Worm (Caenorhabditis elegans) whole organism, mixed stage, embryonic: ENCODE results near the gene dct-11.

Source experiments
- blmp-1 ChIP-seq: fragments of 150-350 bp; optimal IDR thresholded peaks from 2 replicates; lab custom pipeline; 2014; ENCODE audit warnings: missing biosample characterization, missing genetic modification characterization
- ceh-83 ChIP-seq: fragments of 200-800 bp; sonication (Bioruptor generic); optimal IDR thresholded peaks from 2 replicates; lab custom pipeline; 2018; ENCODE audit warnings: mild to moderate bottlenecking, missing genetic modification characterization, missing compliant biosample characterization
- ces-1 ChIP-seq: fragments of 150-350 bp; optimal IDR thresholded peaks from 2 replicates; lab custom pipeline; 2014; ENCODE audit warnings: missing biosample characterization, missing genetic modification reagents, missing genetic modification characterization
- cnd-1 ChIP-seq: fragments of 200-800 bp; sonication (Bioruptor generic); optimal IDR thresholded peaks from 2 replicates; lab custom pipeline; 2018; ENCODE audit warnings: mild to moderate bottlenecking, missing genetic modification characterization, missing compliant biosample characterization
- elt-1 ChIP-seq: sonication (generic microtip); optimal IDR thresholded peaks from 2 replicates; lab custom pipeline; 2017; ENCODE audit warnings: missing genetic modification characterization, mild to moderate bottlenecking, missing compliant biosample characterization, antibody characterized with exemption, moderate library complexity, borderline replicate concordance; ENCODE audit not compliant: insufficient read depth
- flh-1 ChIP-seq: fragments of 200-800 bp; sonication (Bioruptor generic); optimal IDR thresholded peaks from 2 replicates; lab custom pipeline; 2018; ENCODE audit warnings: mild to moderate bottlenecking, missing genetic modification characterization, moderate library complexity, missing compliant biosample characterization
- lin-13 ChIP-seq: fragments of 150-350 bp; optimal IDR thresholded peaks from 2 replicates; lab custom pipeline; 2014; ENCODE audit warnings: missing biosample characterization, missing genetic modification characterization
- lin-32 ChIP-seq: fragments of 200-800 bp; sonication (Bioruptor generic); optimal IDR thresholded peaks from 2 replicates; lab custom pipeline; 2018; ENCODE audit warnings: mild to moderate bottlenecking, missing genetic modification characterization, missing compliant biosample characterization
- mls-2 ChIP-seq: sonication (generic microtip); optimal IDR thresholded peaks from 2 replicates; lab custom pipeline; 2016; ENCODE audit warnings: mild to moderate bottlenecking, missing genetic modification characterization, moderate library complexity, missing compliant biosample characterization
- nhr-237 ChIP-seq: fragments of 150-350 bp; optimal IDR thresholded peaks from 2 replicates; lab custom pipeline; 2014; ENCODE audit warnings: missing biosample characterization, missing genetic modification characterization
- tbx-8 ChIP-seq: fragments of 200-800 bp; sonication (Bioruptor generic); optimal IDR thresholded peaks from 2 replicates; lab custom pipeline; 2018; ENCODE audit warnings: mild to moderate bottlenecking, missing genetic modification characterization, moderate library complexity, missing compliant biosample characterization
- unc-120 ChIP-seq: sonication (generic microtip); optimal IDR thresholded peaks from 2 replicates; lab custom pipeline; 2017; ENCODE audit warnings: missing genetic modification characterization, missing compliant biosample characterization; ENCODE audit not compliant: poor library complexity, severe bottlenecking
- unc-39 ChIP-seq: fragments of 150-350 bp; optimal IDR thresholded peaks from 2 replicates; lab custom pipeline; 2014; ENCODE audit warnings: missing biosample characterization, missing genetic modification characterization
- unc-62 ChIP-seq: fragments of 150-350 bp; optimal IDR thresholded peaks from 2 replicates; lab custom pipeline; 2014; ENCODE audit warnings: missing biosample characterization, missing genetic modification reagents, missing genetic modification characterization
- zip-8 ChIP-seq: fragments of 150-350 bp; optimal IDR thresholded peaks from 2 replicates; lab custom pipeline; 2014; ENCODE audit warnings: missing biosample characterization, missing genetic modification characterization

The dct-11 gene

DNA sequence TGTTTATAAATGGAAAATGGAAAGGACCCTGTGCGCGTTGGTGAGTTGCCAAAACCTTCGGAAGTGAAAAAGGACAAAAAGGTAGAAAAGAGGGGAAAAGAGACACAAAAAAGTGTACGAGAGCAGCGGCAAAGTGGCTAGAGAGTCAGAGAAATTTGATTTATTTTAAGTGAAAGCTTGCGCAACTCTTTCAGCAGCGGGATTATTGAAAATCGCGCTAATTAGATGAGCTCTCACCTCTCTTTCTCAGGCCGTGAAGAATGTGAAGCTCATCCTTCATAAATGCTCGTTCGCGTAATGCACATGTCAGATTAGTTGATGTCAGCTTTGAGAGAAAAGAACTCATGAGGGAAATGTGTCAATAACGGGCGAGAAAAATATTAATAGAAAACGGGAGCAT lies 40.3 kb downstream of the dct-11 start:
- TF ChIP-seq unc-62 (GFP tag; lab: Kevin White, UChicago) (peak; percentile 71), ces-1 (GFP tag; lab: Kevin White, UChicago) (peak; percentile 96), lin-13 (no peak)

ce11 chrX:5798690-5799089 lies 40.9 kb downstream of the dct-11 start, which contains the start of gene F46G11.4:
Gene F46G11.4, minus strand, starts transcription at chrX:5798790.
- no peak for TF ChIP-seq blmp-1 (tag; lab: Kevin White, UChicago)

DNA sequence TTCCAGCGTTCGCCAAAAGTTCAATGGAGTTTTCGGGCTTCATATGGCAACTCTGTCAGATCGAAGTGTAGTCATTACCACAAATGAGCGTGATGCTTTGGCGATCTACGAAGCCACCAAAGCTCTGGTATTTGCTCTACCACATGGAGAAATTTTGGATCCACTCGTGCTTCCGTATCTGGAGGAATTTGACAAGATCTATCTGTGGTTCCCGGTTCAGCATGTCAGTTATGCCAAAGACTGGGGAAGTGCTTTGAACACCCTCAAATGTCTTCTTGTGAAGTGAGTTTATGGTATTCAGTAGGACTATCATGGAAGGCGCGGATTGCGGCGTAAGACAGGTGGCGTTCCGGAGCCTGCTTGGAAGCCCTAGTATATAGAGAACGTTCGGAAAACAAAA lies 45.1 kb downstream of the dct-11 start:
- TF ChIP-seq unc-120 (tag; lab: Kevin White, UChicago) = no peak
- TF ChIP-seq tbx-8 (GFP tag; lab: Kevin White, UChicago) = no peak
- no peak for TF ChIP-seq lin-13
- TF ChIP-seq zip-8 (tag; lab: Kevin White, UChicago) = no peak
- no peak for TF ChIP-seq unc-62 (GFP tag; lab: Kevin White, UChicago)
- TF ChIP-seq flh-1 = no peak
- TF ChIP-seq cnd-1 = no peak
- TF ChIP-seq mls-2 (tag; lab: Kevin White, UChicago) = no peak
- no peak for TF ChIP-seq ceh-83 (GFP tag; lab: Kevin White, UChicago)

DNA sequence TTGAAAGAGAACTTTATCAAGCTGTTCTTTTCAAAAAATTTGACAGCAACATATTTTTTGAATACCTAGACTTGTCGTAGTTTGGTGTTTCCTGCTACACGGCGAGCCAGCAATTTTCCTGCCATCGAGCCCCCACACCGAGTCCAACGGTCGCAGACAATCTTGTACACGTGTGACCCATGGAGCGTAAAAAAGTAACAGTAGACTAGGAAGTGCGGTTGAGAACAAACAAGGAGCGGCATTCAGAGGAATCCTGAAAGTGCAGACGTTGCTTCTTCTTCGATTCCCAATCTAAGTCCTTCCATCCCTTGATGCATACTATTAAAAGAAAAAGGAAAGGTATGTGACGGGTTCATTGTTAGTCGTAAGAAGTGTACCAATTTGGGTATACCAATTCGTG lies 48.7 kb downstream of the dct-11 start, which contains the start of gene twnk-1:
twnk-1 (plus strand) TSS at position 301 of the 400 bp plus-strand sequence.
- TF ChIP-seq nhr-237 (tag; lab: Kevin White, UChicago) = no peak
- no peak for TF ChIP-seq elt-1 (tag; lab: Kevin White, UChicago)
- no peak for TF ChIP-seq unc-120 (tag; lab: Kevin White, UChicago)
- no peak for TF ChIP-seq unc-39 (tag; lab: Kevin White, UChicago)
- no peak for TF ChIP-seq lin-32 (GFP tag; lab: Kevin White, UChicago)
